Fruit fly (Drosophila melanogaster) whole organism, embryonic: Measurements from ENCODE around the gene Sec24CD.

Experiments used
- CG10565 ChIP-seq: fragments of 200-800 bp; sonication (Bioruptor generic); optimal IDR thresholded peaks from 3 replicates; lab custom pipeline; 2016; ENCODE audit warnings: missing biosample characterization, mild to moderate bottlenecking, missing genetic modification characterization
- CG11247 ChIP-seq: fragments of 200-800 bp; sonication (Bioruptor generic); IDR thresholded peaks from 2 replicates; pipeline ENCODE4 v1.3.6; 2022; ENCODE audit warnings: missing biosample characterization, missing genetic modification characterization
- CG12299 ChIP-seq: fragments of 200-800 bp; sonication (Bioruptor generic); optimal IDR thresholded peaks from 2 replicates; lab custom pipeline; 2018; ENCODE audit warnings: missing biosample characterization, mild to moderate bottlenecking, missing genetic modification characterization
- CG14710 ChIP-seq: fragments of 200-800 bp; sonication (Bioruptor generic); optimal IDR thresholded peaks from 3 replicates; lab custom pipeline; 2019; ENCODE audit warnings: missing biosample characterization, mild to moderate bottlenecking, missing genetic modification characterization, moderate library complexity
- CG15073 ChIP-seq: fragments of 200-800 bp; sonication (Bioruptor generic); optimal IDR thresholded peaks from 2 replicates; lab custom pipeline; 2016; ENCODE audit warnings: missing biosample characterization, missing genetic modification characterization
- CG2712 ChIP-seq: fragments of 200-800 bp; optimal IDR thresholded peaks from 3 replicates; lab custom pipeline; 2019; ENCODE audit warnings: missing biosample characterization, mild to moderate bottlenecking, missing genetic modification characterization, moderate library complexity
- CG31224 ChIP-seq: fragments of 200-800 bp; sonication (Bioruptor generic); IDR thresholded peaks from 2 replicates; pipeline ENCODE4 v1.3.6; 2022; ENCODE audit warnings: missing biosample characterization, missing genetic modification characterization
- CG31441 ChIP-seq: fragments of 200-800 bp; sonication (Bioruptor generic); IDR thresholded peaks from 2 replicates; pipeline ENCODE4 v1.3.6; 2022; ENCODE audit warnings: missing biosample characterization, missing genetic modification characterization
- CG3995 ChIP-seq: fragments of 200-800 bp; sonication (Bioruptor generic); optimal IDR thresholded peaks from 3 replicates; lab custom pipeline; 2016; ENCODE audit warnings: missing biosample characterization, missing genetic modification characterization
- CG4328 ChIP-seq: fragments of 200-800 bp; sonication (Bioruptor generic); optimal IDR thresholded peaks from 3 replicates; lab custom pipeline; 2017; ENCODE audit warnings: missing biosample characterization, missing genetic modification reagents, missing genetic modification characterization
- CG4404 ChIP-seq: fragments of 200-800 bp; sonication (Bioruptor generic); IDR thresholded peaks from 2 replicates; pipeline ENCODE4 v1.3.6; 2022; ENCODE audit warnings: missing biosample characterization, missing genetic modification characterization
- CG6765 ChIP-seq: fragments of 200-800 bp; sonication (Bioruptor generic); optimal IDR thresholded peaks from 3 replicates; lab custom pipeline; 2017; ENCODE audit warnings: missing biosample characterization, mild to moderate bottlenecking, missing genetic modification characterization
- CG6791 ChIP-seq: fragments of 200-800 bp; sonication (Bioruptor generic); IDR thresholded peaks from 3 replicates; pipeline ENCODE4 v1.3.6; 2022; ENCODE audit warnings: missing biosample characterization, missing genetic modification characterization; ENCODE audit not compliant: partially characterized antibody
- CG6813 ChIP-seq: fragments of 200-800 bp; sonication (Bioruptor generic); optimal IDR thresholded peaks from 2 replicates; lab custom pipeline; 2017; ENCODE audit warnings: missing biosample characterization, missing genetic modification characterization, mild to moderate bottlenecking, moderate library complexity, missing genetic modification reagents
- CG7556 ChIP-seq: fragments of 200-800 bp; sonication (Bioruptor generic); optimal IDR thresholded peaks from 2 replicates; lab custom pipeline; 2017; ENCODE audit warnings: missing biosample characterization, mild to moderate bottlenecking, missing genetic modification characterization
- Dbx ChIP-seq: fragments of 200-800 bp; sonication (Bioruptor generic); IDR thresholded peaks from 3 replicates; pipeline ENCODE4 v1.3.6; 2022; ENCODE audit warnings: missing biosample characterization, missing genetic modification characterization
- Dfd ChIP-seq, 2 experiments: fragments of >200 bp; optimal IDR thresholded peaks; 2 replicates each; lab custom pipeline; 2017; ENCODE audit warnings: missing biosample characterization in 2 of 2, missing genetic modification characterization in 2 of 2
- H15 ChIP-seq: fragments of 200-800 bp; sonication (Bioruptor generic); IDR thresholded peaks from 3 replicates; pipeline ENCODE4 v1.3.6; 2022; ENCODE audit warnings: missing biosample characterization, missing genetic modification characterization
- HLH3B ChIP-seq: fragments of 200-800 bp; sonication (Bioruptor generic); IDR thresholded peaks from 2 replicates; pipeline ENCODE4 v1.3.6; 2022; ENCODE audit warnings: missing biosample characterization, missing genetic modification characterization
- Hr78 ChIP-seq, 2 experiments: fragments of 200-800 bp in 1 of 2; fragments of >200 bp in 1 of 2; sonication (Bioruptor generic) in 1 of 2; optimal IDR thresholded peaks; 2 replicates each; lab custom pipeline; 2017 to 2019; ENCODE audit warnings: missing biosample characterization in 2 of 2, missing genetic modification characterization in 2 of 2, mild to moderate bottlenecking in 1 of 2, moderate library complexity in 1 of 2
- PHDP ChIP-seq: fragments of 200-800 bp; sonication (Bioruptor generic); optimal IDR thresholded peaks from 3 replicates; lab custom pipeline; 2018; ENCODE audit warnings: missing biosample characterization, mild to moderate bottlenecking, missing genetic modification characterization, moderate library complexity
- Side ChIP-seq: fragments of 200-800 bp; sonication (Bioruptor generic); optimal IDR thresholded peaks from 2 replicates; lab custom pipeline; 2016; ENCODE audit warnings: missing biosample characterization, missing genetic modification characterization
- Stat92E ChIP-seq, 3 experiments: fragments of >200 bp in 2 of 3; fragments of 200-800 bp in 1 of 3; sonication (Bioruptor generic) in 1 of 3; optimal IDR thresholded peaks; 2 replicates each; lab custom pipeline; 2017 to 2019; ENCODE audit warnings: missing biosample characterization in 3 of 3, missing genetic modification characterization in 3 of 3, mild to moderate bottlenecking in 1 of 3, moderate library complexity in 1 of 3
- Usf ChIP-seq: fragments of 200-800 bp; sonication (Bioruptor generic); optimal IDR thresholded peaks from 2 replicates; lab custom pipeline; 2017; ENCODE audit warnings: missing genotype, missing biosample characterization, missing genetic modification characterization
- br ChIP-seq: fragments of >200 bp; optimal IDR thresholded peaks from 2 replicates; lab custom pipeline; 2017
- cad ChIP-seq: fragments of >200 bp; optimal IDR thresholded peaks from 2 replicates; lab custom pipeline; 2017; ENCODE audit warnings: missing biosample characterization, missing genetic modification characterization
- chm ChIP-seq: fragments of 200-800 bp; sonication (Bioruptor generic); IDR thresholded peaks from 2 replicates; pipeline ENCODE4 v1.3.6; 2022; ENCODE audit warnings: missing biosample characterization, missing genetic modification characterization
- dm ChIP-seq: fragments of 200-800 bp; sonication (Bioruptor generic); optimal IDR thresholded peaks from 3 replicates; lab custom pipeline; 2016; ENCODE audit warnings: missing biosample characterization, missing genetic modification characterization
- exex ChIP-seq: fragments of 200-800 bp; sonication (Bioruptor generic); optimal IDR thresholded peaks from 4 replicates; lab custom pipeline; 2018; ENCODE audit warnings: missing biosample characterization, mild to moderate bottlenecking, missing genetic modification characterization, moderate library complexity
- fd102C ChIP-seq: fragments of 200-800 bp; sonication (Bioruptor generic); optimal IDR thresholded peaks from 2 replicates; lab custom pipeline; 2018; ENCODE audit warnings: missing biosample characterization, mild to moderate bottlenecking, missing genetic modification characterization, moderate library complexity
- hbn ChIP-seq: fragments of 200-800 bp; sonication (Bioruptor generic); IDR thresholded peaks from 2 replicates; pipeline ENCODE4 v1.3.6; 2022; ENCODE audit warnings: missing biosample characterization, missing genetic modification characterization; ENCODE audit not compliant: partially characterized antibody
- kni ChIP-seq: fragments of 200-800 bp; sonication (Bioruptor generic); optimal IDR thresholded peaks from 3 replicates; lab custom pipeline; 2017; ENCODE audit warnings: mild to moderate bottlenecking, missing biosample characterization, missing genetic modification reagents, missing genetic modification characterization
- lab ChIP-seq: fragments of 200-800 bp; sonication (Bioruptor generic); optimal IDR thresholded peaks from 3 replicates; lab custom pipeline; 2017; ENCODE audit warnings: missing biosample characterization, missing genetic modification characterization, mild to moderate bottlenecking, moderate library complexity, missing genetic modification reagents
- lola ChIP-seq, 3 experiments: fragments of >200 bp in 2 of 3; fragments of 200-800 bp in 1 of 3; sonication (Bioruptor generic) in 1 of 3; optimal IDR thresholded peaks; 2 replicates each; lab custom pipeline; 2017 to 2019; ENCODE audit warnings: missing biosample characterization in 3 of 3, missing genetic modification characterization in 3 of 3, mild to moderate bottlenecking in 1 of 3, moderate library complexity in 1 of 3
- maf-S ChIP-seq: fragments of 200-800 bp; sonication (Bioruptor generic); optimal IDR thresholded peaks from 2 replicates; lab custom pipeline; 2016; ENCODE audit warnings: missing biosample characterization, missing genetic modification characterization
- mld ChIP-seq: fragments of 200-800 bp; sonication (Bioruptor generic); IDR thresholded peaks from 3 replicates; pipeline ENCODE4 v1.3.6; 2022; ENCODE audit warnings: missing biosample characterization, missing genetic modification characterization; ENCODE audit not compliant: partially characterized antibody
- nmo ChIP-seq: fragments of 200-800 bp; sonication (Bioruptor generic); optimal IDR thresholded peaks from 2 replicates; lab custom pipeline; 2018; ENCODE audit warnings: missing biosample characterization, mild to moderate bottlenecking, missing genetic modification characterization, moderate library complexity
- pho ChIP-seq: fragments of 200-800 bp; sonication (Bioruptor generic); optimal IDR thresholded peaks from 2 replicates; lab custom pipeline; 2016; ENCODE audit warnings: missing biosample characterization, missing genetic modification characterization
- pita ChIP-seq: fragments of 200-800 bp; sonication (Bioruptor generic); optimal IDR thresholded peaks from 2 replicates; lab custom pipeline; 2017; ENCODE audit warnings: missing biosample characterization, mild to moderate bottlenecking, missing genetic modification characterization
- pum ChIP-seq: fragments of 200-800 bp; sonication (Bioruptor generic); optimal IDR thresholded peaks from 2 replicates; lab custom pipeline; 2016; ENCODE audit warnings: missing biosample characterization, missing genetic modification characterization
- schlank ChIP-seq: fragments of 200-800 bp; sonication (Bioruptor generic); optimal IDR thresholded peaks from 2 replicates; lab custom pipeline; 2018; ENCODE audit warnings: missing biosample characterization, mild to moderate bottlenecking, missing genetic modification characterization
- sr ChIP-seq: fragments of 200-800 bp; sonication (Bioruptor generic); IDR thresholded peaks from 3 replicates; pipeline ENCODE4 v1.3.6; 2022; ENCODE audit warnings: missing biosample characterization, missing genetic modification characterization
- stwl ChIP-seq: fragments of 200-800 bp; sonication (Bioruptor generic); optimal IDR thresholded peaks from 3 replicates; lab custom pipeline; 2018; ENCODE audit warnings: missing biosample characterization, mild to moderate bottlenecking, missing genetic modification characterization, moderate library complexity
- tin ChIP-seq: fragments of 200-800 bp; sonication (Bioruptor generic); optimal IDR thresholded peaks from 3 replicates; lab custom pipeline; 2016; ENCODE audit warnings: missing biosample characterization, missing genetic modification characterization
- ttk ChIP-seq: fragments of 200-800 bp; sonication (Bioruptor generic); IDR thresholded peaks from 2 replicates; pipeline ENCODE4 v2.1.2; 2022; ENCODE audit warnings: missing biosample characterization, missing genetic modification characterization
- tx ChIP-seq: fragments of 200-800 bp; sonication (Bioruptor generic); optimal IDR thresholded peaks from 2 replicates; lab custom pipeline; 2016; ENCODE audit warnings: missing biosample characterization, missing genetic modification characterization
- wek ChIP-seq: fragments of 200-800 bp; sonication (Bioruptor generic); optimal IDR thresholded peaks from 3 replicates; lab custom pipeline; 2018; ENCODE audit warnings: missing biosample characterization, mild to moderate bottlenecking, missing genetic modification characterization, moderate library complexity
- zf30C ChIP-seq: fragments of 200-800 bp; sonication (Bioruptor generic); optimal IDR thresholded peaks from 3 replicates; lab custom pipeline; 2018; ENCODE audit warnings: missing biosample characterization, mild to moderate bottlenecking, missing genetic modification characterization

Sec24CD gene

DNA sequence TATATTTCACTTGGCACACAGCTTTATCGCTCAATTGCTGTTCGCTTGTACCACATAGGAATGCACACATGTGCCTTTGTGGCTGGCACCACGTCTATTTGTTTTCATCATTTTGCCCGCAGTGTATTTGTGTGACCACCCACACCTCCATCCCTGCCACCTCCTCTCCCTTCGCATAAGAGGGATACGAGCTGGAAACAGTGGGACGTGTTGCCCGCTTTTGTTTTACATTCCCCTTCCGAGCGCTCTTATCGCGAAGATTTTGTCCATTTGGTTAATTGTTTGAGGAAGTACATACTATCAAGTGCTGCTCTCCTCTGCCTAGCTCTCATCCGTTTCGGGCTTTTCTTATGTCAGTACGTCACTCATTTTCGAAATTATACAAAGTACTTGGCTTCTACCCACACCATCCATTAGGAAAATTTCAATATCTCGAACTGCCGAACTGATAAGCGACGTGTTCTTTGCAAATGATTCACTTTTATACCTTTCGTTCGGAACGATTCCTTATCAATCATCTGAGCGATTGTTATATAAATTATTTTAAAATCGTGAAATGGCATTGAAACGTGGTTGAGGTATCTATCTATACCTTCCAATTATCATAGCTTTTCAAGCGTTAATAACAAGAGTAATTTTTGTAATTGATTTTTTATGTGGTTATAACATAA lies 8.3 kb downstream of the Sec24CD start (continued):
- TF ChIP-seq H15 (GFP tag; lab: Robert Waterston, UW) (no peak), dm (GFP tag; lab: Kevin White, UChicago) (no peak), Dbx (GFP tag; lab: Robert Waterston, UW) (0 out of 3 replicates have a peak, but pooled peaks have one; percentile 22), schlank (tag; lab: Kevin White, UChicago) (no peak), br (lab: Kevin White, UChicago) (no peak), wek (GFP tag; lab: Kevin White, UChicago) (no peak), zf30C (no peak), sr (GFP tag; lab: Robert Waterston, UW) (peak; percentile 60; the same call in 2 of the 3 replicates), CG7556 (GFP tag; lab: Kevin White, UChicago) (no peak), CG6765 (GFP tag; lab: Kevin White, UChicago) (no peak), exex (tag; lab: Kevin White, UChicago) (peak; percentile 94), Hr78 (GFP tag; optimal IDR thresholded peaks at IDR 0.05; lab: Kevin White, UChicago) (no peak), lab (GFP tag; lab: Kevin White, UChicago) (peak; percentile 29), maf-S (GFP tag; lab: Kevin White, UChicago) (no peak), CG6791 (GFP tag; lab: Robert Waterston, UW) (no peak), lola (GFP tag; optimal IDR thresholded peaks at IDR 0.05; lab: Kevin White, UChicago) (no peak), CG2712 (tag; lab: Kevin White, UChicago) (no peak), kni (GFP tag; lab: Kevin White, UChicago) (no peak), CG4404 (GFP tag; lab: Robert Waterston, UW) (no peak), pum (GFP tag; lab: Kevin White, UChicago) (no peak), ttk (GFP tag; lab: Robert Waterston, UW) (no peak), stwl (tag; lab: Kevin White, UChicago) (no peak)

DNA sequence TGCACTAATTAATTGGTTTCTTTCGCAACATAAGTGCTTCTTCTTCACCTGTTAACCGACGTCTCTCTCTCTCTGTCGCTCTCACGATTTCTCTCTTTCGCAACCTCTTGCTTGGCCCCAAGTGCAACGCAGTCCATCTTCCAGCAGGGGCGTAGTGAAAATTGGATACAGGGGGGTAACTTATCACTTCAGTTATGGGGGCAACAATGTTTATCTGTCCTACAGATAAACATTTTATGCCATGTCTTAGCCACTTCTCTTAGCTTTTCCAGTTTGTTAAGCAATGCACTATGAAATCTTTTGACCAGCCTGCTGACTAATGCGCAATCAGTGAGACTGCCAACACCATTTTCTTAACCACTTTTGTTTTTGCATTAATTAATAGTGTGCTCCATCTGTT lies 9.3 kb downstream of the Sec24CD start:
- TF ChIP-seq tx (GFP tag; lab: Kevin White, UChicago) (no peak), CG31441 (GFP tag; lab: Robert Waterston, UW) (peak; percentile 44; the same call in 1 of the 2 replicates), CG4328 (peak; percentile 30), nmo (GFP tag; lab: Kevin White, UChicago) (peak; percentile 26), CG3995 (GFP tag; lab: Kevin White, UChicago) (no peak), tin (GFP tag; lab: Kevin White, UChicago) (peak; percentile 35), CG10565 (GFP tag; lab: Kevin White, UChicago) (no peak), cad (GFP tag; lab: Kevin White, UChicago) (no peak), Stat92E (GFP tag; optimal IDR thresholded peaks at IDR 0.05; lab: Kevin White, UChicago) (no peak), HLH3B (GFP tag; lab: Robert Waterston, UW) (peak; percentile 64), CG12299 (tag; lab: Kevin White, UChicago) (no peak), CG14710 (tag; lab: Kevin White, UChicago) (no peak), CG6813 (GFP tag; lab: Kevin White, UChicago) (peak; percentile 42), chm (GFP tag; lab: Robert Waterston, UW) (peak; percentile 56; the same call in 1 of the 2 replicates), PHDP (tag; lab: Kevin White, UChicago) (peak; percentile 51), Dfd (GFP tag; optimal IDR thresholded peaks at IDR 0.05; lab: Kevin White, UChicago) (no peak), CG11247 (peak; percentile 26; the same call in 1 of the 2 replicates), CG31224 (GFP tag; lab: Robert Waterston, UW) (no peak), pho (GFP tag; lab: Kevin White, UChicago) (peak; percentile 31), Usf (no peak), CG15073 (GFP tag; lab: Kevin White, UChicago) (no peak), pita (no peak), hbn (GFP tag; lab: Robert Waterston, UW) (no peak), Side (GFP tag; lab: Kevin White, UChicago) (peak; percentile 6), fd102C (GFP tag; lab: Kevin White, UChicago) (no peak), mld (GFP tag; lab: Robert Waterston, UW) (no peak), Dbx (GFP tag; lab: Robert Waterston, UW) (0 out of 3 replicates have a peak, but pooled peaks have one; percentile 10)
